Fruit fly (Drosophila melanogaster) whole organism, adult: Measurements from ENCODE around the gene EMC2A.

Source experiments
- CG1620 ChIP-seq: fragments of 200-800 bp; sonication (Bioruptor generic); optimal IDR thresholded peaks from 2 replicates; lab custom pipeline; 2016; ENCODE audit warnings: missing biosample characterization, missing genetic modification characterization
- CG5204 ChIP-seq: fragments of 200-800 bp; sonication (Bioruptor generic); optimal IDR thresholded peaks from 2 replicates; lab custom pipeline; 2016; ENCODE audit warnings: missing biosample characterization, missing genetic modification characterization
- CG7045 ChIP-seq: fragments of 200-800 bp; sonication (Bioruptor generic); optimal IDR thresholded peaks from 2 replicates; lab custom pipeline; 2017; ENCODE audit warnings: missing biosample characterization, mild to moderate bottlenecking, missing genetic modification characterization
- Clk ChIP-seq: fragments of 200-800 bp; sonication (Bioruptor generic); optimal IDR thresholded peaks from 2 replicates; lab custom pipeline; 2017; ENCODE audit warnings: missing biosample characterization, missing genetic modification characterization
- Crg-1 ChIP-seq: fragments of 200-800 bp; sonication (Bioruptor generic); optimal IDR thresholded peaks from 2 replicates; lab custom pipeline; 2016; ENCODE audit warnings: missing biosample characterization, missing genetic modification characterization
- Mnt ChIP-seq: fragments of 200-800 bp; sonication (Bioruptor generic); optimal IDR thresholded peaks from 2 replicates; lab custom pipeline; 2016; ENCODE audit warnings: missing biosample characterization, mild to moderate bottlenecking, missing genetic modification characterization
- bab1 ChIP-seq: fragments of 200-800 bp; sonication (Bioruptor generic); optimal IDR thresholded peaks from 3 replicates; lab custom pipeline; 2019; ENCODE audit warnings: missing biosample characterization, mild to moderate bottlenecking, missing genetic modification characterization, moderate library complexity
- cnc ChIP-seq, 2 experiments: fragments of >200 bp; optimal IDR thresholded peaks; 2 replicates each; lab custom pipeline; 2017
- kay ChIP-seq: fragments of 200-800 bp; sonication (Bioruptor generic); peaks from one replicate; lab custom pipeline; 2016; ENCODE audit warnings: missing biosample characterization, missing genetic modification characterization, borderline replicate concordance
- ovo ChIP-seq: fragments of 200-800 bp; sonication (Bioruptor generic); optimal IDR thresholded peaks from 2 replicates; lab custom pipeline; 2016; ENCODE audit warnings: missing biosample characterization, missing genetic modification characterization
- pad ChIP-seq: fragments of 200-800 bp; sonication (Bioruptor generic); optimal IDR thresholded peaks from 3 replicates; lab custom pipeline; 2017; ENCODE audit warnings: missing biosample characterization, missing genetic modification characterization, mild to moderate bottlenecking, moderate library complexity, missing genetic modification reagents
- tj ChIP-seq: fragments of 200-800 bp; sonication (Bioruptor generic); optimal IDR thresholded peaks from 3 replicates; lab custom pipeline; 2017; ENCODE audit warnings: missing biosample characterization, mild to moderate bottlenecking, missing genetic modification characterization, moderate library complexity
- toe ChIP-seq: fragments of 200-800 bp; sonication (Bioruptor generic); optimal IDR thresholded peaks from 2 replicates; lab custom pipeline; 2016; ENCODE audit warnings: missing biosample characterization, missing genetic modification characterization

- TF ChIP-seq CG7045 (GFP tag; lab: Kevin White, UChicago) (no peak), Mnt (no peak), CG5204 (GFP tag; lab: Kevin White, UChicago) (no peak), CG1620 (no peak), cnc (optimal IDR thresholded peaks at IDR 0.05; lab: Kevin White, UChicago) (no peak), Clk (GFP tag; lab: Kevin White, UChicago) (no peak), tj (GFP tag; lab: Kevin White, UChicago) (no peak), Crg-1 (GFP tag; lab: Kevin White, UChicago) (no peak), ovo (GFP tag; lab: Kevin White, UChicago) (no peak), pad (GFP tag; lab: Kevin White, UChicago) (no peak), toe (no peak), kay (GFP tag; lab: Kevin White, UChicago) (peak; percentile 53), bab1 (no peak)
Measured at dm6 chr3R:16980958-16981623, 14.8 kb downstream of the EMC2A start.
